Worm (Caenorhabditis elegans) whole organism, L1 larva: Measurements from ENCODE around the gene F42A10.7.

Experiments used
- C04F5.9 ChIP-seq: sonication (generic microtip); optimal IDR thresholded peaks from 2 replicates; lab custom pipeline; 2016; ENCODE audit warnings: missing genetic modification characterization, missing compliant biosample characterization
- C34B4.2 ChIP-seq: sonication (generic microtip); optimal IDR thresholded peaks from 2 replicates; lab custom pipeline; 2017; ENCODE audit warnings: mild to moderate bottlenecking, missing genetic modification characterization, missing compliant biosample characterization
- F16B12.6 ChIP-seq: fragments of 150-350 bp; optimal IDR thresholded peaks from 2 replicates; lab custom pipeline; 2014; ENCODE audit warnings: missing biosample characterization, missing genetic modification characterization
- Y116A8C.19 ChIP-seq: sonication (generic microtip); optimal IDR thresholded peaks from 2 replicates; lab custom pipeline; 2016; ENCODE audit warnings: missing compliant biosample characterization, missing genetic modification characterization, borderline replicate concordance
- aha-1 ChIP-seq: fragments of 150-350 bp; optimal IDR thresholded peaks from 2 replicates; lab custom pipeline; 2014; ENCODE audit warnings: missing biosample characterization, missing genetic modification characterization
- ceh-63 ChIP-seq: fragments of 200-800 bp; sonication (Bioruptor generic); optimal IDR thresholded peaks from 2 replicates; lab custom pipeline; 2018; ENCODE audit warnings: mild to moderate bottlenecking, missing genetic modification characterization, missing compliant biosample characterization
- ceh-8 ChIP-seq: fragments of 200-800 bp; sonication (Bioruptor generic); optimal IDR thresholded peaks from 2 replicates; lab custom pipeline; 2018; ENCODE audit warnings: mild to moderate bottlenecking, missing genetic modification characterization, moderate library complexity, missing compliant biosample characterization
- ceh-82 ChIP-seq, 3 experiments: fragments of 150-350 bp in 1 of 3; sonication (generic microtip) in 2 of 3; optimal IDR thresholded peaks; 2 replicates each; lab custom pipeline; 2014 to 2017; ENCODE audit warnings: missing biosample characterization in 3 of 3, missing genetic modification characterization in 3 of 3
- ceh-88 ChIP-seq: fragments of 200-800 bp; sonication (Bioruptor generic); IDR thresholded peaks from 2 replicates; pipeline ENCODE4 v1.3.6; 2022; ENCODE audit warnings: missing genetic modification characterization, missing compliant biosample characterization
- ces-1 ChIP-seq: fragments of 150-350 bp; optimal IDR thresholded peaks from 2 replicates; lab custom pipeline; 2014; ENCODE audit warnings: missing biosample characterization, missing genetic modification reagents, missing genetic modification characterization
- efl-1 ChIP-seq, 4 experiments: fragments of 150-350 bp; optimal IDR thresholded peaks in 3 of 4; peaks in 1 of 4; 1 replicate in 1 of 4; 2 replicates in 3 of 4; lab custom pipeline; 2014; ENCODE audit warnings: missing biosample characterization in 2 of 4, missing genetic modification characterization in 2 of 4, missing genetic modification reagents in 2 of 4
- efl-3 ChIP-seq: fragments of 200-800 bp; sonication (Bioruptor generic); optimal IDR thresholded peaks from 2 replicates; lab custom pipeline; 2018; ENCODE audit warnings: mild to moderate bottlenecking, missing genetic modification characterization, missing compliant biosample characterization
- egl-13 ChIP-seq: sonication (generic microtip); optimal IDR thresholded peaks from 2 replicates; lab custom pipeline; 2016; ENCODE audit warnings: missing genotype, missing genetic modification reagents, missing genetic modification characterization, missing compliant biosample characterization
- fkh-10 ChIP-seq: sonication (generic microtip); optimal IDR thresholded peaks from 2 replicates; lab custom pipeline; 2017; ENCODE audit warnings: missing biosample characterization, missing genetic modification reagents, missing genetic modification characterization
- fos-1 ChIP-seq: fragments of 150-350 bp; optimal IDR thresholded peaks from 2 replicates; lab custom pipeline; 2014; ENCODE audit warnings: missing biosample characterization, missing genetic modification characterization
- grh-1 ChIP-seq: fragments of 200-800 bp; sonication (Bioruptor generic); IDR thresholded peaks from 2 replicates; pipeline ENCODE4 v1.3.6; 2022; ENCODE audit warnings: missing genetic modification reagents, missing genetic modification characterization, missing compliant biosample characterization
- hlh-4 ChIP-seq: sonication (generic microtip); optimal IDR thresholded peaks from 2 replicates; lab custom pipeline; 2016; ENCODE audit warnings: mild to moderate bottlenecking, missing genetic modification characterization, missing compliant biosample characterization
- hpl-2 ChIP-seq: fragments of 150-350 bp; optimal IDR thresholded peaks from 2 replicates; lab custom pipeline; 2014; ENCODE audit warnings: missing biosample characterization, missing genetic modification reagents, missing genetic modification characterization
- isw-1 ChIP-seq: fragments of 200-800 bp; sonication (Bioruptor generic); IDR thresholded peaks from 2 replicates; pipeline ENCODE4 v1.3.6; 2022; ENCODE audit warnings: missing genetic modification characterization, missing compliant biosample characterization
- jun-1 ChIP-seq: fragments of 150-350 bp; optimal IDR thresholded peaks from 2 replicates; lab custom pipeline; 2014; ENCODE audit warnings: missing biosample characterization, missing genetic modification reagents, missing genetic modification characterization
- lin-14 ChIP-seq: fragments of 200-800 bp; sonication (Bioruptor generic); optimal IDR thresholded peaks from 2 replicates; lab custom pipeline; 2018; ENCODE audit warnings: mild to moderate bottlenecking, missing genetic modification characterization, moderate library complexity, missing compliant biosample characterization
- lin-35 ChIP-seq, 2 experiments: fragments of 150-350 bp; optimal IDR thresholded peaks; 2 replicates each; lab custom pipeline; 2014; ENCODE audit warnings: missing biosample characterization in 2 of 2, missing genetic modification characterization in 2 of 2, missing genetic modification reagents in 2 of 2
- lsy-2 ChIP-seq, 2 experiments: fragments of 150-350 bp; optimal IDR thresholded peaks; 2 replicates each; lab custom pipeline; 2014; ENCODE audit warnings: missing biosample characterization in 2 of 2, missing genetic modification characterization in 2 of 2
- mep-1 ChIP-seq: fragments of 150-350 bp; optimal IDR thresholded peaks from 2 replicates; lab custom pipeline; 2014; ENCODE audit warnings: missing biosample characterization, missing genetic modification characterization
- nhr-12 ChIP-seq: sonication (generic microtip); optimal IDR thresholded peaks from 2 replicates; lab custom pipeline; 2017; ENCODE audit warnings: missing biosample characterization, missing genetic modification characterization
- nhr-47 ChIP-seq: sonication (generic microtip); optimal IDR thresholded peaks from 2 replicates; lab custom pipeline; 2016; ENCODE audit warnings: mild to moderate bottlenecking, missing genetic modification characterization, moderate library complexity, missing compliant biosample characterization
- nhr-71 ChIP-seq: sonication (generic microtip); optimal IDR thresholded peaks from 2 replicates; lab custom pipeline; 2016; ENCODE audit warnings: mild to moderate bottlenecking, missing genetic modification characterization, moderate library complexity, missing compliant biosample characterization
- nhr-76 ChIP-seq: sonication (generic microtip); optimal IDR thresholded peaks from 2 replicates; lab custom pipeline; 2017; ENCODE audit warnings: missing biosample characterization, missing genetic modification characterization
- nhr-90 ChIP-seq: sonication (generic microtip); optimal IDR thresholded peaks from 2 replicates; lab custom pipeline; 2016; ENCODE audit warnings: mild to moderate bottlenecking, missing genetic modification characterization, missing compliant biosample characterization; ENCODE audit not compliant: poor library complexity
- pag-3 ChIP-seq: sonication (generic microtip); optimal IDR thresholded peaks from 2 replicates; lab custom pipeline; 2017; ENCODE audit warnings: missing genetic modification characterization, mild to moderate bottlenecking, missing compliant biosample characterization, antibody characterized with exemption, borderline replicate concordance; ENCODE audit not compliant: insufficient read depth
- pax-3 ChIP-seq: fragments of 200-800 bp; sonication (Bioruptor generic); optimal IDR thresholded peaks from 2 replicates; lab custom pipeline; 2018; ENCODE audit warnings: mild to moderate bottlenecking, missing genetic modification characterization, moderate library complexity, missing compliant biosample characterization
- rnt-1 ChIP-seq: sonication (generic microtip); optimal IDR thresholded peaks from 2 replicates; lab custom pipeline; 2016; ENCODE audit warnings: mild to moderate bottlenecking, missing genetic modification characterization, moderate library complexity, missing compliant biosample characterization
- skn-1 ChIP-seq: fragments of 150-350 bp; optimal IDR thresholded peaks from 2 replicates; lab custom pipeline; 2014; ENCODE audit warnings: missing biosample characterization, missing genetic modification characterization
- snu-23 ChIP-seq: sonication (generic microtip); optimal IDR thresholded peaks from 2 replicates; lab custom pipeline; 2016; ENCODE audit warnings: missing genetic modification characterization, missing compliant biosample characterization
- sox-4 ChIP-seq: sonication (generic microtip); optimal IDR thresholded peaks from 2 replicates; lab custom pipeline; 2016; ENCODE audit warnings: missing genetic modification characterization, missing compliant biosample characterization
- sptf-1 ChIP-seq: fragments of 150-350 bp; optimal IDR thresholded peaks from 2 replicates; lab custom pipeline; 2014; ENCODE audit warnings: missing biosample characterization, missing genetic modification characterization
- sup-37 ChIP-seq: fragments of 200-800 bp; sonication (Bioruptor generic); optimal IDR thresholded peaks from 2 replicates; lab custom pipeline; 2018; ENCODE audit warnings: mild to moderate bottlenecking, missing genetic modification characterization, missing compliant biosample characterization
- swsn-7 ChIP-seq: sonication (generic microtip); optimal IDR thresholded peaks from 2 replicates; lab custom pipeline; 2016; ENCODE audit warnings: missing genetic modification characterization, missing compliant biosample characterization
- tbx-2 ChIP-seq: sonication (generic microtip); optimal IDR thresholded peaks from 2 replicates; lab custom pipeline; 2016; ENCODE audit warnings: missing genetic modification characterization, missing compliant biosample characterization
- unc-30 ChIP-seq: sonication (generic microtip); optimal IDR thresholded peaks from 2 replicates; lab custom pipeline; 2017; ENCODE audit warnings: missing biosample characterization, missing genetic modification characterization
- unc-86 ChIP-seq: sonication (generic microtip); optimal IDR thresholded peaks from 2 replicates; lab custom pipeline; 2016; ENCODE audit warnings: missing genetic modification characterization, missing compliant biosample characterization
- unc-98 ChIP-seq: fragments of 200-800 bp; sonication (Bioruptor generic); IDR thresholded peaks from 2 replicates; pipeline ENCODE4 v1.3.6; 2022; ENCODE audit warnings: missing genetic modification characterization, missing compliant biosample characterization
- xbp-1 ChIP-seq: sonication (generic microtip); optimal IDR thresholded peaks from 2 replicates; lab custom pipeline; 2016; ENCODE audit warnings: missing genetic modification characterization, missing compliant biosample characterization
- zip-4 ChIP-seq: fragments of 200-800 bp; sonication (Bioruptor generic); optimal IDR thresholded peaks from 2 replicates; lab custom pipeline; 2018; ENCODE audit warnings: mild to moderate bottlenecking, missing genetic modification characterization, moderate library complexity, missing compliant biosample characterization
- ztf-11 ChIP-seq, 2 experiments: sonication (generic microtip); optimal IDR thresholded peaks; 2 replicates each; lab custom pipeline; 2016 to 2017; ENCODE audit warnings: missing genetic modification characterization in 2 of 2, missing biosample characterization in 1 of 2, missing compliant biosample characterization in 1 of 2

The F42A10.7 gene

DNA sequence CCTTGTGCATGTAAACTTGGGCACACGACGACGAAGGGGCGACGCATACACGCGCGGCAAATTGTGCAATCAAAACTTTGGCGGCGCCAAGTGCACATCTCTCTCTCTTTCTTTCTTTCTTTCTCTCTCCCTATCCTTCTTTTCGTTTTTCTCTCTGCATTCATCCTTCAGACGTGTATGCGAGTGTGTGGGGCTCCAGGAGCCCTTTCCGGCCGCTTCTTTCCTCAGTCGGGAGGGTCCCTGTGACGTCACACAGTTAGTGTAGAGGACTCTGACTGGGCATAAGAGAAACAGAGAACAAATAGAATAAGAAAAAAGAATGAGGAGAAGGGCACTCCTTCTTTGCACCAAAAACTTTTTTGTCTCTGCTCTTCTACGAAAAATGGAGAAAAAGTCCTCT lies 41.1 kb downstream of the F42A10.7 start (continued):
- no peak for TF ChIP-seq pag-3 (tag; lab: Kevin White, UChicago)
- no peak for TF ChIP-seq nhr-76 (tag; lab: Kevin White, UChicago)
- peak; percentile 47 to 55 for TF ChIP-seq efl-1 (optimal IDR thresholded peaks at IDR 0.05; lab: Kevin White, UChicago)
- peak in 1 of 2 experiments; percentile 35 for TF ChIP-seq efl-1 (GFP tag; optimal IDR thresholded peaks at IDR 0.05 in 1 of 2; lab: Kevin White, UChicago)
- no peak for TF ChIP-seq aha-1
- TF ChIP-seq unc-86 (tag; lab: Kevin White, UChicago), result peak; percentile 87
- peak; percentile 3 to 82 (median 78) for TF ChIP-seq ceh-82 (tag; optimal IDR thresholded peaks at IDR 0.05; lab: Kevin White, UChicago)
- TF ChIP-seq hlh-4 (tag; lab: Kevin White, UChicago), result no peak
- TF ChIP-seq fkh-10, result peak; percentile 96
- peak; percentile 59 for TF ChIP-seq ces-1 (GFP tag; lab: Kevin White, UChicago)
- TF ChIP-seq grh-1 (GFP tag; lab: Robert Waterston, UW), result no peak
- peak; percentile 71 for TF ChIP-seq snu-23 (GFP tag; lab: Kevin White, UChicago)
- TF ChIP-seq C34B4.2 (tag; lab: Kevin White, UChicago), result no peak
- peak; percentile 98 for TF ChIP-seq lin-14 (GFP tag; lab: Kevin White, UChicago)
- peak; percentile 68 for TF ChIP-seq mep-1 (tag; lab: Kevin White, UChicago)
- TF ChIP-seq zip-4 (GFP tag; lab: Kevin White, UChicago), result peak; percentile 27
- peak; percentile 55 for TF ChIP-seq ceh-8 (GFP tag; lab: Kevin White, UChicago)
- peak; percentile 5 for TF ChIP-seq fos-1 (tag; lab: Kevin White, UChicago)
- TF ChIP-seq C04F5.9 (tag; lab: Kevin White, UChicago), result no peak
- no peak for TF ChIP-seq ztf-11 (tag; optimal IDR thresholded peaks at IDR 0.05; lab: Kevin White, UChicago)
- TF ChIP-seq ceh-88 (GFP tag; lab: Robert Waterston, UW), result no peak
- TF ChIP-seq sptf-1 (tag; lab: Kevin White, UChicago), result no peak
- peak; percentile 69 for TF ChIP-seq nhr-47

DNA sequence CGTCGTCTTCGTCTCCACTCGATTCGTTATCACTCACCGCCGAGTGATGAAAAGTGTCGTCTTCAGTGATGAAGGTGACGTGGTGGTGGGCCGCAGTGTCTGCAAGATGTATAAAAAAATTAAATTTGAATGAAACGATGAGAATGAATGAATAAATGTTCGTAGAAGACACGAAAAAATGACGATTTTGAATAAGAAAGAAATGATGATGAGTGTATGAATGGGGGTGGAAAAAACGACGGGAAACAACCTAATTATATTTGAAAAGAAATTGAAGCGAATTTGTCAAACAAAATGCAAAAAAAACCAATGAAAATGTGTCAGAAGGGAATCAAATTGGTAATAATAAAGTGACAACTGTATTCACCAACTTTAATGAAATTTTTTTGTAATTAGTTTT lies 42.3 kb downstream of the F42A10.7 start, which contains the start of gene mvk-1:
mvk-1 (minus strand) TSS at position 101 of the 400 bp plus-strand sequence.
- TF ChIP-seq sup-37 (GFP tag; lab: Kevin White, UChicago) (no peak), lsy-2 (tag; optimal IDR thresholded peaks at IDR 0.05; lab: Kevin White, UChicago) (peak in 1 of 2 experiments; percentile 12)

DNA sequence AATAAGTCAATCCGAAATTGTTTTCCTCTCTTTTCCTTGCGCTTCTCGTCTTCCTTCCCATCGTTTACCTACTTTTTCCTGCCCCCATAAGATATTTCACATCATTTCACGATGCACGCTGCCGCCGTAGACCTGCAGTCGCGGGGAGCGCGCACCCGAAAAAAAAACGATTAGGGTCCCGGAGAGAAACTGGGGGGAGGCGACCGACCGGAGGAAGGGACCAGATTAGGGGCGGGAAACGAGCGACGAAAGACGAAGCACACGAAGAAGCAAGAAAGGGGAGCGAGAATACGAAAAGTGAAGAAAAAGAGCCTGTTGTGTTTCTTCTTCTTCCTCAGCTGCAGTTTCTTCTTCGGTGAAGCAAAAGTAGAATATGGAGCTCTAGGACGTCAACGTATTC lies 43.3 kb downstream of the F42A10.7 start:
- TF ChIP-seq tbx-2 (tag; lab: Kevin White, UChicago), result peak; percentile 20
- TF ChIP-seq Y116A8C.19 (tag; lab: Kevin White, UChicago), result no peak
- TF ChIP-seq rnt-1, result no peak
- no peak for TF ChIP-seq F16B12.6 (tag; lab: Kevin White, UChicago)
- TF ChIP-seq nhr-71 (tag; lab: Kevin White, UChicago), result peak; percentile 15
- TF ChIP-seq egl-13 (tag; lab: Kevin White, UChicago), result no peak
- no peak for TF ChIP-seq snu-23 (GFP tag; lab: Kevin White, UChicago)
- no peak for TF ChIP-seq ceh-63 (GFP tag; lab: Kevin White, UChicago)
- no peak for TF ChIP-seq mep-1 (tag; lab: Kevin White, UChicago)
- TF ChIP-seq sptf-1 (tag; lab: Kevin White, UChicago), result no peak
- no peak for TF ChIP-seq C34B4.2 (tag; lab: Kevin White, UChicago)
- TF ChIP-seq jun-1 (tag; lab: Kevin White, UChicago), result no peak
- TF ChIP-seq pax-3 (tag; lab: Kevin White, UChicago), result no peak
- no peak for TF ChIP-seq isw-1 (GFP tag; lab: Robert Waterston, UW)
- TF ChIP-seq unc-30 (tag; lab: Kevin White, UChicago), result no peak
- no peak for TF ChIP-seq xbp-1
- TF ChIP-seq grh-1 (GFP tag; lab: Robert Waterston, UW), result no peak
- no peak for TF ChIP-seq nhr-47
- TF ChIP-seq zip-4 (GFP tag; lab: Kevin White, UChicago), result no peak
- TF ChIP-seq hpl-2 (GFP tag; lab: Kevin White, UChicago), result no peak
- no peak for TF ChIP-seq lin-35 (GFP tag; optimal IDR thresholded peaks at IDR 0.05; lab: Kevin White, UChicago)
- no peak for TF ChIP-seq ceh-88 (GFP tag; lab: Robert Waterston, UW)
- peak; percentile 83 for TF ChIP-seq lin-14 (GFP tag; lab: Kevin White, UChicago)
- no peak for TF ChIP-seq sox-4 (tag; lab: Kevin White, UChicago)
- TF ChIP-seq ceh-82 (tag; optimal IDR thresholded peaks at IDR 0.05; lab: Kevin White, UChicago), result peak in 1 of 3 experiments; percentile 57
- TF ChIP-seq fkh-10, result peak; percentile 68
- TF ChIP-seq nhr-12 (tag; lab: Kevin White, UChicago), result no peak
- TF ChIP-seq unc-86 (tag; lab: Kevin White, UChicago), result no peak
- no peak for TF ChIP-seq nhr-90 (tag; lab: Kevin White, UChicago)
- TF ChIP-seq efl-3 (GFP tag; lab: Kevin White, UChicago), result no peak
- no peak for TF ChIP-seq unc-98 (GFP tag; lab: Robert Waterston, UW)
- peak; percentile 5 for TF ChIP-seq swsn-7 (tag; lab: Kevin White, UChicago)
- TF ChIP-seq skn-1 (tag; lab: Kevin White, UChicago), result no peak
